Worm (Caenorhabditis elegans) whole organism, late embryonic: ENCODE results near the gene F31E3.2.

Experiments
- ama-1 ChIP-seq: fragments of 150-350 bp; optimal IDR thresholded peaks from 2 replicates; lab custom pipeline; 2014
- ceh-19 ChIP-seq: fragments of 200-800 bp; sonication (Bioruptor generic); optimal IDR thresholded peaks from 2 replicates; lab custom pipeline; 2018; ENCODE audit warnings: mild to moderate bottlenecking, missing genetic modification characterization, missing compliant biosample characterization
- elt-2 ChIP-seq: sonication (generic microtip); optimal IDR thresholded peaks from 2 replicates; lab custom pipeline; 2016; ENCODE audit warnings: missing genetic modification reagents, missing genetic modification characterization, missing compliant biosample characterization
- fkh-10 ChIP-seq: fragments of 150-350 bp; optimal IDR thresholded peaks from 2 replicates; lab custom pipeline; 2014; ENCODE audit warnings: missing biosample characterization, missing genetic modification reagents, missing genetic modification characterization
- nhr-11 ChIP-seq: fragments of 150-350 bp; optimal IDR thresholded peaks from 2 replicates; lab custom pipeline; 2014; ENCODE audit warnings: missing biosample characterization, missing genetic modification characterization
- pqm-1 ChIP-seq: sonication (generic microtip); optimal IDR thresholded peaks from 2 replicates; lab custom pipeline; 2016; ENCODE audit warnings: missing genetic modification characterization, missing compliant biosample characterization
- pros-1 ChIP-seq: fragments of 150-350 bp; optimal IDR thresholded peaks from 2 replicates; lab custom pipeline; 2014; ENCODE audit warnings: missing biosample characterization, missing genetic modification reagents, missing genetic modification characterization
- ttx-3 ChIP-seq: sonication (generic microtip); optimal IDR thresholded peaks from 2 replicates; lab custom pipeline; 2016; ENCODE audit warnings: missing genetic modification reagents, missing genetic modification characterization, missing compliant biosample characterization
- zip-5 ChIP-seq: sonication (generic microtip); optimal IDR thresholded peaks from 2 replicates; lab custom pipeline; 2016; ENCODE audit warnings: missing genetic modification characterization, missing compliant biosample characterization

DNA sequence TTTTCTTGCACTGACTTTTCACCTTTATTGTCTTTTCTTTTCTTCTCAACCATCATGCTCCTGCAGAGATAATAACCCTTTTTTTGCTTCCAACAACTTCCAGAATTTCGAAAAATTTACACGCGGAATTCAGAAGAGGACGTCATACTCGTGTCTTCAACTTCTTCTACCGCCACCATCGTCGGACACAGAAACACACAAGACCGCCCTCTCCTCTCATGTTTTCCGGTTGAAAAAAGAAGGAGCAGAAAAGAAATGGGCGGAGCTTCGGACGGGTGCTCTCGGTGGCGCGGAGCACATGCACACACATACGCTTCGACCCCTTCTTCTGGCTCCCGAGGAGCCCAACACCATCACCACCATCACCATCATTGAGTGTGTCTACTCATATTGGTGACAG is 35.1 kb downstream of the F31E3.2 start, which contains the start of gene lgc-38:
- TF ChIP-seq pros-1 (tag; lab: Kevin White, UChicago) (no peak), ceh-19 (GFP tag; lab: Kevin White, UChicago) (no peak), zip-5 (no peak), fkh-10 (GFP tag; lab: Kevin White, UChicago) (no peak), ttx-3 (tag; lab: Kevin White, UChicago) (no peak), ama-1 (lab: Kevin White, UChicago) (no peak), pqm-1 (tag; lab: Kevin White, UChicago) (no peak), nhr-11 (tag; lab: Kevin White, UChicago) (no peak), elt-2 (tag; lab: Kevin White, UChicago) (no peak)
